Fruit fly (Drosophila melanogaster): ENCODE data around the gene Kap3.

dm6 chrX:11322659-11323058 is 17.2 kb downstream of the Kap3 start:
- TF ChIP-seq Rel (GFP tag; optimal IDR thresholded peaks at IDR 0.05) (no peak), Rel (tag; optimal IDR thresholded peaks at IDR 0.05) (no peak), psq (GFP tag; optimal IDR thresholded peaks at IDR 0.05) (no peak), tai (GFP tag; optimal IDR thresholded peaks at IDR 0.05) (no peak), Abd-B (GFP tag; optimal IDR thresholded peaks at IDR 0.05) (no peak), Myc (optimal IDR thresholded peaks at IDR 0.05) (no peak), OdsH (GFP tag; optimal IDR thresholded peaks at IDR 0.05) (no peak)
